In genomic region chr3L:3892154-3892624, dm6 we compare ENCODE assay signal across 3 fruit fly cellular contexts.
A peak's percentile ranks its signal among the peaks of the same experiment; 100 is the strongest.
TF ChIP-seq lines count a peak whose summit lies in the region.

TSS of gene Fie (plus strand) at chr3L:3892574.

TF ChIP-seq in whole organism, embryonic, 481 proteins besides CTCF, POLR2A, EP300 and RAD21 (continued from another document and continues in another):
- TF ChIP-seq CG10366 (GFP tag; IDR thresholded peaks at IDR 0.05; lab: Robert Waterston, UW) (no peak), CG10267 (tag; optimal IDR thresholded peaks at IDR 0.05; lab: Kevin White, UChicago) (peak; percentile 41), Bdp1 (GFP tag; optimal IDR thresholded peaks at IDR 0.05; lab: Kevin White, UChicago) (peak; percentile 46), lola (GFP tag; optimal IDR thresholded peaks at IDR 0.05; lab: Kevin White, UChicago) (peak in 1 of 3 experiments; percentile 31), CG11456 (GFP tag; IDR thresholded peaks at IDR 0.05; lab: Robert Waterston, UW) (no peak), CHES-1-like (GFP tag; optimal IDR thresholded peaks at IDR 0.05; lab: Kevin White, UChicago) (peak; percentile 28), Adf1 (GFP tag; IDR thresholded peaks at IDR 0.05; lab: Robert Waterston, UW) (0 out of 2 replicates have a peak, but pooled peaks have one; percentile 17), zfh2 (GFP tag; optimal IDR thresholded peaks at IDR 0.05; lab: Kevin White, UChicago) (peak; percentile 34), fd96Cb (tag; optimal IDR thresholded peaks at IDR 0.05; lab: Kevin White, UChicago) (peak; percentile 54), gcm (GFP tag; optimal IDR thresholded peaks at IDR 0.05; lab: Kevin White, UChicago) (peak; percentile 13), nmo (GFP tag; optimal IDR thresholded peaks at IDR 0.05; lab: Kevin White, UChicago) (peak; percentile 79), Hey (tag; optimal IDR thresholded peaks at IDR 0.05; lab: Kevin White, UChicago) (no peak), ranshi (GFP tag; IDR thresholded peaks at IDR 0.05; lab: Robert Waterston, UW) (no peak), CG3065 (GFP tag; optimal IDR thresholded peaks at IDR 0.05; lab: Kevin White, UChicago) (no peak), CG32532 (GFP tag; IDR thresholded peaks at IDR 0.05; lab: Robert Waterston, UW) (peak; percentile 63), Nf-YB (GFP tag; optimal IDR thresholded peaks at IDR 0.05; lab: Kevin White, UChicago) (peak; percentile 47), Hsf (GFP tag; optimal IDR thresholded peaks at IDR 0.05; lab: Kevin White, UChicago) (peak; percentile 64), phol (tag; optimal IDR thresholded peaks at IDR 0.05; lab: Kevin White, UChicago) (peak; percentile 55), twi (tag; optimal IDR thresholded peaks at IDR 0.05; lab: Kevin White, UChicago) (no peak), eyg (GFP tag; optimal IDR thresholded peaks at IDR 0.05; lab: Kevin White, UChicago) (no peak), Meics (GFP tag; optimal IDR thresholded peaks at IDR 0.05; lab: Kevin White, UChicago) (peak; percentile 83), pho (GFP tag; optimal IDR thresholded peaks at IDR 0.05; lab: Kevin White, UChicago) (peak; percentile 47), chinmo (GFP tag; IDR thresholded peaks at IDR 0.05; lab: Robert Waterston, UW; ENCODE audit: partially characterized antibody) (no peak), nerfin-1 (tag; optimal IDR thresholded peaks at IDR 0.05; lab: Kevin White, UChicago) (peak; percentile 38), esg (GFP tag; conservative IDR thresholded peaks at IDR 0.05; lab: Robert Waterston, UW) (no peak), CG11696 (GFP tag; IDR thresholded peaks at IDR 0.05; lab: Robert Waterston, UW) (no peak), cad (GFP tag; optimal IDR thresholded peaks at IDR 0.05; lab: Kevin White, UChicago) (no peak), CG10147 (GFP tag; optimal IDR thresholded peaks at IDR 0.05; lab: Kevin White, UChicago) (peak; percentile 82), CG9932 (GFP tag; IDR thresholded peaks at IDR 0.05; lab: Robert Waterston, UW) (peak; percentile 40; the same call in 1 of the 2 replicates), Hmr (GFP tag; optimal IDR thresholded peaks at IDR 0.05; lab: Kevin White, UChicago) (peak; percentile 84), fu2 (GFP tag; optimal IDR thresholded peaks at IDR 0.05; lab: Kevin White, UChicago) (no peak), CG11504 (tag; optimal IDR thresholded peaks at IDR 0.05; lab: Kevin White, UChicago) (peak; percentile 80), unpg (GFP tag; optimal IDR thresholded peaks at IDR 0.05; lab: Kevin White, UChicago) (peak; percentile 46), Oli (tag; optimal IDR thresholded peaks at IDR 0.05; lab: Kevin White, UChicago) (peak; percentile 80), caup (GFP tag; optimal IDR thresholded peaks at IDR 0.05; lab: Kevin White, UChicago; ENCODE audit: severe bottlenecking) (peak; percentile 77), chm (GFP tag; IDR thresholded peaks at IDR 0.05; lab: Robert Waterston, UW) (no peak; the same call in 1 of the 2 replicates), slbo (GFP tag; IDR thresholded peaks at IDR 0.05; lab: Robert Waterston, UW) (peak; percentile 65), pum (GFP tag; optimal IDR thresholded peaks at IDR 0.05; lab: Kevin White, UChicago) (no peak), CG6175 (GFP tag; IDR thresholded peaks at IDR 0.05; lab: Robert Waterston, UW) (no peak), pros (GFP tag; optimal IDR thresholded peaks at IDR 0.05; lab: Kevin White, UChicago) (no peak), tap (tag; optimal IDR thresholded peaks at IDR 0.05; lab: Kevin White, UChicago) (no peak), Pdp1 (GFP tag; optimal IDR thresholded peaks at IDR 0.05; lab: Kevin White, UChicago) (peak; percentile 33 to 38), tio (GFP tag; optimal IDR thresholded peaks at IDR 0.05; lab: Kevin White, UChicago) (peak; percentile 63), dysf (GFP tag; IDR thresholded peaks at IDR 0.05; lab: Robert Waterston, UW) (peak; percentile 75)

TF ChIP-seq in whole organism, prepupa, 60 proteins besides CTCF, POLR2A, EP300 and RAD21 (continued from another document):
- no peak for TF ChIP-seq Gug (GFP tag; IDR thresholded peaks at IDR 0.05; lab: Robert Waterston, UW)
- peak; percentile 62 for TF ChIP-seq esn (GFP tag; optimal IDR thresholded peaks at IDR 0.05; lab: Kevin White, UChicago)
- no peak for TF ChIP-seq CG4318 (GFP tag; optimal IDR thresholded peaks at IDR 0.05; lab: Kevin White, UChicago)
- no peak; the same call in 2 of the 3 replicates for TF ChIP-seq eg (GFP tag; IDR thresholded peaks at IDR 0.05; lab: Robert Waterston, UW)
- no peak for TF ChIP-seq CG1621 (tag; optimal IDR thresholded peaks at IDR 0.05; lab: Kevin White, UChicago)
- TF ChIP-seq lz (GFP tag; optimal IDR thresholded peaks at IDR 0.05; lab: Kevin White, UChicago): peak; percentile 30
- TF ChIP-seq acj6 (GFP tag; optimal IDR thresholded peaks at IDR 0.05; lab: Kevin White, UChicago): peak; percentile 45
- TF ChIP-seq Eip93F (GFP tag; optimal IDR thresholded peaks at IDR 0.05; lab: Kevin White, UChicago): no peak
- TF ChIP-seq Ets96B (tag; optimal IDR thresholded peaks at IDR 0.05; lab: Kevin White, UChicago): peak; percentile 44
- TF ChIP-seq CG3919 (GFP tag; optimal IDR thresholded peaks at IDR 0.05; lab: Kevin White, UChicago): peak; percentile 48
- no peak for TF ChIP-seq CG11762 (GFP tag; optimal IDR thresholded peaks at IDR 0.05; lab: Kevin White, UChicago; ENCODE audit: insufficient read depth)
- TF ChIP-seq Blimp-1 (GFP tag; optimal IDR thresholded peaks at IDR 0.05; lab: Kevin White, UChicago): no peak
- peak; percentile 29 for TF ChIP-seq CG10631 (GFP tag; optimal IDR thresholded peaks at IDR 0.05; lab: Kevin White, UChicago)
- peak in 1 of 2 experiments; percentile 53 for TF ChIP-seq ss (GFP tag; optimal IDR thresholded peaks at IDR 0.05; lab: Kevin White, UChicago)
- TF ChIP-seq dac (GFP tag; optimal IDR thresholded peaks at IDR 0.05; lab: Kevin White, UChicago): no peak
- peak; percentile 25 for TF ChIP-seq Ets21C (GFP tag; optimal IDR thresholded peaks at IDR 0.05; lab: Kevin White, UChicago)
- peak; percentile 61 for TF ChIP-seq Sox102F (GFP tag; optimal IDR thresholded peaks at IDR 0.05; lab: Kevin White, UChicago)
- peak; percentile 18 for TF ChIP-seq fd59A (GFP tag; optimal IDR thresholded peaks at IDR 0.05; lab: Kevin White, UChicago)
- no peak for TF ChIP-seq CG6854 (GFP tag; optimal IDR thresholded peaks at IDR 0.05; lab: Kevin White, UChicago)
- TF ChIP-seq OdsH (GFP tag; optimal IDR thresholded peaks at IDR 0.05; lab: Kevin White, UChicago): peak; percentile 52
- peak; percentile 14 for TF ChIP-seq dsx (GFP tag; optimal IDR thresholded peaks at IDR 0.05; lab: Kevin White, UChicago; ENCODE audit: poor library complexity, severe bottlenecking)
- TF ChIP-seq Hr4 (GFP tag; optimal IDR thresholded peaks at IDR 0.05; lab: Kevin White, UChicago): peak; percentile 70
- no peak for TF ChIP-seq CG11902 (GFP tag; optimal IDR thresholded peaks at IDR 0.05; lab: Kevin White, UChicago)
- peak; percentile 27 for TF ChIP-seq CG6792 (GFP tag; optimal IDR thresholded peaks at IDR 0.05; lab: Kevin White, UChicago)
- TF ChIP-seq vri (GFP tag; optimal IDR thresholded peaks at IDR 0.05; lab: Kevin White, UChicago): peak; percentile 37
- no peak; the same call in none of the 2 replicates for TF ChIP-seq CG15336 (GFP tag; IDR thresholded peaks at IDR 0.05; lab: Robert Waterston, UW)
- TF ChIP-seq CG10669 (GFP tag; optimal IDR thresholded peaks at IDR 0.05; lab: Kevin White, UChicago): peak; percentile 33
- no peak for TF ChIP-seq CG11294 (GFP tag; IDR thresholded peaks at IDR 0.05; lab: Robert Waterston, UW)
- TF ChIP-seq CG6163 (GFP tag; IDR thresholded peaks at IDR 0.05; lab: Robert Waterston, UW): no peak
- peak; percentile 46 for TF ChIP-seq Sox14 (GFP tag; optimal IDR thresholded peaks at IDR 0.05; lab: Kevin White, UChicago)
- peak; percentile 27 for TF ChIP-seq spab (GFP tag; optimal IDR thresholded peaks at IDR 0.05; lab: Kevin White, UChicago)
- TF ChIP-seq Met (GFP tag; optimal IDR thresholded peaks at IDR 0.05; lab: Kevin White, UChicago): peak; percentile 63
- TF ChIP-seq CG6276 (GFP tag; optimal IDR thresholded peaks at IDR 0.05; lab: Kevin White, UChicago): no peak
- peak; percentile 49 for TF ChIP-seq net (GFP tag; optimal IDR thresholded peaks at IDR 0.05; lab: Kevin White, UChicago)
- TF ChIP-seq Eip75B (GFP tag; optimal IDR thresholded peaks at IDR 0.05; lab: Kevin White, UChicago): peak; percentile 39
- TF ChIP-seq CG8319 (GFP tag; optimal IDR thresholded peaks at IDR 0.05; lab: Kevin White, UChicago): no peak
- peak in 1 of 2 experiments; percentile 26 for TF ChIP-seq salr (GFP tag; optimal IDR thresholded peaks at IDR 0.05; lab: Kevin White, UChicago)

TF ChIP-seq in whole organism, wandering third instar larva, 38 proteins besides CTCF, POLR2A, EP300 and RAD21 (continued from another document):
- TF ChIP-seq psq (GFP tag; optimal IDR thresholded peaks at IDR 0.05; lab: Kevin White, UChicago): peak; percentile 28
